Worm (Caenorhabditis elegans) whole organism, late embryonic: ENCODE data around the gene K08F9.3.

ENCODE experiments used
- F13H6.1 ChIP-seq: sonication (generic microtip); optimal IDR thresholded peaks from 2 replicates; lab custom pipeline; 2016; ENCODE audit warnings: missing genetic modification characterization, missing compliant biosample characterization
- K02D7.2 ChIP-seq: sonication (generic microtip); optimal IDR thresholded peaks from 2 replicates; lab custom pipeline; 2017; ENCODE audit warnings: mild to moderate bottlenecking, missing genetic modification characterization, missing compliant biosample characterization
- ceh-18 ChIP-seq: sonication (generic microtip); optimal IDR thresholded peaks from 2 replicates; lab custom pipeline; 2016; ENCODE audit warnings: missing genetic modification characterization, missing compliant biosample characterization
- tbx-7 ChIP-seq: sonication (generic microtip); optimal IDR thresholded peaks from 2 replicates; lab custom pipeline; 2016; ENCODE audit warnings: missing genotype, missing genetic modification characterization, missing compliant biosample characterization

- TF ChIP-seq F13H6.1 (tag; lab: Kevin White, UChicago): no peak
- TF ChIP-seq ceh-18 (tag; lab: Kevin White, UChicago): no peak
- no peak for TF ChIP-seq K02D7.2 (tag; lab: Kevin White, UChicago)
- TF ChIP-seq tbx-7 (tag; lab: Kevin White, UChicago): no peak
Observed at ce11 chrV:15136772-15137171, 3.6 kb upstream of the K08F9.3 start, which contains the start of gene aipl-1.
